Fruit fly (Drosophila melanogaster) whole organism, embryonic: ENCODE data around the gene Ppm1.

Experiments used
- Abd-B ChIP-seq: fragments of 200-800 bp; sonication (Bioruptor generic); optimal IDR thresholded peaks from 2 replicates; lab custom pipeline; 2018; ENCODE audit warnings: missing biosample characterization, mild to moderate bottlenecking, missing genetic modification characterization, moderate library complexity
- BtbVII ChIP-seq: fragments of 200-800 bp; sonication (Bioruptor generic); optimal IDR thresholded peaks from 3 replicates; lab custom pipeline; 2017; ENCODE audit warnings: missing biosample characterization, mild to moderate bottlenecking, missing genetic modification characterization
- CG11723 ChIP-seq: fragments of 200-800 bp; sonication (Bioruptor generic); optimal IDR thresholded peaks from 2 replicates; lab custom pipeline; 2017; ENCODE audit warnings: missing biosample characterization, mild to moderate bottlenecking, missing genetic modification characterization
- CG12104 ChIP-seq: fragments of 200-800 bp; sonication (Bioruptor generic); optimal IDR thresholded peaks from 3 replicates; lab custom pipeline; 2016; ENCODE audit warnings: missing biosample characterization, missing genetic modification characterization
- CG12236 ChIP-seq: fragments of 200-800 bp; sonication (Bioruptor generic); optimal IDR thresholded peaks from 2 replicates; lab custom pipeline; 2016; ENCODE audit warnings: missing biosample characterization, missing genetic modification characterization
- CG12299 ChIP-seq: fragments of 200-800 bp; sonication (Bioruptor generic); optimal IDR thresholded peaks from 2 replicates; lab custom pipeline; 2018; ENCODE audit warnings: missing biosample characterization, mild to moderate bottlenecking, missing genetic modification characterization
- CG14860 ChIP-seq: fragments of 200-800 bp; sonication (Bioruptor generic); IDR thresholded peaks from 3 replicates; pipeline ENCODE4 v1.3.6; 2022; ENCODE audit warnings: missing biosample characterization, missing genetic modification characterization; ENCODE audit not compliant: partially characterized antibody
- CG15269 ChIP-seq: fragments of 200-800 bp; sonication (Bioruptor generic); optimal IDR thresholded peaks from 2 replicates; lab custom pipeline; 2018; ENCODE audit warnings: missing biosample characterization, mild to moderate bottlenecking, missing genetic modification characterization, moderate library complexity
- CG15696 ChIP-seq: fragments of 200-800 bp; sonication (Bioruptor generic); optimal IDR thresholded peaks from 2 replicates; lab custom pipeline; 2019; ENCODE audit warnings: missing biosample characterization, mild to moderate bottlenecking, missing genetic modification characterization, moderate library complexity
- CG17328 ChIP-seq: fragments of 200-800 bp; sonication (Bioruptor generic); IDR thresholded peaks from 2 replicates; pipeline ENCODE4 v1.3.6; 2022; ENCODE audit warnings: missing biosample characterization, missing genetic modification characterization
- CG18476 ChIP-seq: fragments of 200-800 bp; sonication (Bioruptor generic); optimal IDR thresholded peaks from 2 replicates; lab custom pipeline; 2016; ENCODE audit warnings: missing biosample characterization, mild to moderate bottlenecking, missing genetic modification characterization
- CG2116 ChIP-seq: fragments of 200-800 bp; sonication (Bioruptor generic); optimal IDR thresholded peaks from 3 replicates; lab custom pipeline; 2018; ENCODE audit warnings: missing biosample characterization, mild to moderate bottlenecking, missing genetic modification characterization
- CG2678 ChIP-seq: fragments of 200-800 bp; sonication (Bioruptor generic); optimal IDR thresholded peaks from 3 replicates; lab custom pipeline; 2019; ENCODE audit warnings: missing biosample characterization, mild to moderate bottlenecking, missing genetic modification characterization, moderate library complexity
- CG30403 ChIP-seq: fragments of 200-800 bp; sonication (Bioruptor generic); optimal IDR thresholded peaks from 3 replicates; lab custom pipeline; 2016; ENCODE audit warnings: missing biosample characterization, missing genetic modification characterization
- CG31224 ChIP-seq: fragments of 200-800 bp; sonication (Bioruptor generic); IDR thresholded peaks from 2 replicates; pipeline ENCODE4 v1.3.6; 2022; ENCODE audit warnings: missing biosample characterization, missing genetic modification characterization
- CG34376 ChIP-seq: fragments of 200-800 bp; sonication (Bioruptor generic); optimal IDR thresholded peaks from 2 replicates; lab custom pipeline; 2018; ENCODE audit warnings: missing biosample characterization, mild to moderate bottlenecking, missing genetic modification characterization
- CHES-1-like ChIP-seq: fragments of 200-800 bp; sonication (Bioruptor generic); optimal IDR thresholded peaks from 2 replicates; lab custom pipeline; 2016; ENCODE audit warnings: missing biosample characterization, missing genetic modification characterization
- Deaf1 ChIP-seq: fragments of 200-800 bp; optimal IDR thresholded peaks from 3 replicates; lab custom pipeline; 2019; ENCODE audit warnings: missing biosample characterization, mild to moderate bottlenecking, missing genetic modification characterization, moderate library complexity
- Dek ChIP-seq: fragments of 200-800 bp; sonication (Bioruptor generic); optimal IDR thresholded peaks from 3 replicates; lab custom pipeline; 2019; ENCODE audit warnings: missing biosample characterization, mild to moderate bottlenecking, missing genetic modification characterization, moderate library complexity
- HLH3B ChIP-seq: fragments of 200-800 bp; sonication (Bioruptor generic); IDR thresholded peaks from 2 replicates; pipeline ENCODE4 v1.3.6; 2022; ENCODE audit warnings: missing biosample characterization, missing genetic modification characterization
- HmgD ChIP-seq: fragments of 200-800 bp; sonication (Bioruptor generic); optimal IDR thresholded peaks from 3 replicates; lab custom pipeline; 2016; ENCODE audit warnings: missing biosample characterization, missing genetic modification characterization
- Hr39 ChIP-seq: fragments of >200 bp; optimal IDR thresholded peaks from 2 replicates; lab custom pipeline; 2017
- Jarid2 ChIP-seq: fragments of 200-800 bp; sonication (Bioruptor generic); optimal IDR thresholded peaks from 3 replicates; lab custom pipeline; 2017; ENCODE audit warnings: mild to moderate bottlenecking, missing biosample characterization, missing genetic modification reagents, missing genetic modification characterization
- Lim3 ChIP-seq: fragments of 200-800 bp; sonication (Bioruptor generic); IDR thresholded peaks from 2 replicates; pipeline ENCODE4 v1.3.6; 2022; ENCODE audit warnings: missing biosample characterization, missing genetic modification characterization
- MESR4 ChIP-seq: fragments of 200-800 bp; sonication (Bioruptor generic); optimal IDR thresholded peaks from 2 replicates; lab custom pipeline; 2018; ENCODE audit warnings: missing biosample characterization, mild to moderate bottlenecking, missing genetic modification characterization, moderate library complexity
- Oaz ChIP-seq: fragments of 200-800 bp; sonication (Bioruptor generic); IDR thresholded peaks from 2 replicates; pipeline ENCODE4 v1.3.6; 2022; ENCODE audit warnings: missing biosample characterization, missing genetic modification characterization
- Pdp1 ChIP-seq, 2 experiments: fragments of 200-800 bp; sonication (Bioruptor generic); optimal IDR thresholded peaks; 3 replicates each; lab custom pipeline; 2016; ENCODE audit warnings: missing biosample characterization in 2 of 2, missing genetic modification characterization in 2 of 2, mild to moderate bottlenecking in 1 of 2, moderate library complexity in 1 of 2
- Poxn ChIP-seq: fragments of 200-800 bp; sonication (Bioruptor generic); IDR thresholded peaks from 2 replicates; pipeline ENCODE4 v1.3.6; 2022; ENCODE audit warnings: missing biosample characterization, missing genetic modification characterization
- Ravus ChIP-seq: fragments of 200-800 bp; sonication (Bioruptor generic); IDR thresholded peaks from 2 replicates; pipeline ENCODE4 v1.3.6; 2022; ENCODE audit warnings: missing biosample characterization, missing genetic modification characterization
- Ssrp ChIP-seq: fragments of 200-800 bp; sonication (Bioruptor generic); optimal IDR thresholded peaks from 2 replicates; lab custom pipeline; 2018; ENCODE audit warnings: missing biosample characterization, mild to moderate bottlenecking, missing genetic modification characterization, moderate library complexity
- TFAM ChIP-seq: fragments of 200-800 bp; sonication (Bioruptor generic); optimal IDR thresholded peaks from 2 replicates; lab custom pipeline; 2017; ENCODE audit warnings: missing biosample characterization, missing genetic modification characterization, inconsistent platforms
- bbx ChIP-seq: fragments of 200-800 bp; sonication (Bioruptor generic); IDR thresholded peaks from 2 replicates; pipeline ENCODE4 v1.3.6; 2022; ENCODE audit warnings: missing biosample characterization, missing genetic modification characterization; ENCODE audit not compliant: partially characterized antibody
- dimm ChIP-seq: fragments of 200-800 bp; sonication (Bioruptor generic); IDR thresholded peaks from 2 replicates; pipeline ENCODE4 v1.3.6; 2022; ENCODE audit warnings: missing biosample characterization, missing genetic modification characterization
- dmrt11E ChIP-seq: fragments of 200-800 bp; sonication (Bioruptor generic); optimal IDR thresholded peaks from 3 replicates; lab custom pipeline; 2018; ENCODE audit warnings: missing biosample characterization, mild to moderate bottlenecking, missing genetic modification characterization, moderate library complexity
- gcm2 ChIP-seq: fragments of 200-800 bp; sonication (Bioruptor generic); optimal IDR thresholded peaks from 2 replicates; lab custom pipeline; 2016; ENCODE audit warnings: missing biosample characterization, missing genetic modification characterization
- gsb-n ChIP-seq: fragments of 200-800 bp; sonication (Bioruptor generic); optimal IDR thresholded peaks from 3 replicates; lab custom pipeline; 2018; ENCODE audit warnings: missing biosample characterization, mild to moderate bottlenecking, missing genetic modification characterization
- ham ChIP-seq: fragments of 200-800 bp; sonication (Bioruptor generic); IDR thresholded peaks from 2 replicates; pipeline ENCODE4 v1.3.6; 2022; ENCODE audit warnings: missing biosample characterization, missing genetic modification characterization
- lbe ChIP-seq: fragments of 200-800 bp; sonication (Bioruptor generic); optimal IDR thresholded peaks from 2 replicates; lab custom pipeline; 2016; ENCODE audit warnings: missing biosample characterization, mild to moderate bottlenecking, missing genetic modification characterization
- nom ChIP-seq: fragments of 200-800 bp; sonication (Bioruptor generic); optimal IDR thresholded peaks from 2 replicates; lab custom pipeline; 2017; ENCODE audit warnings: missing biosample characterization, missing genetic modification characterization, mild to moderate bottlenecking, moderate library complexity, missing genetic modification reagents
- pho ChIP-seq: fragments of 200-800 bp; sonication (Bioruptor generic); optimal IDR thresholded peaks from 2 replicates; lab custom pipeline; 2016; ENCODE audit warnings: missing biosample characterization, missing genetic modification characterization
- pnt ChIP-seq: fragments of 200-800 bp; sonication (Bioruptor generic); optimal IDR thresholded peaks from 3 replicates; lab custom pipeline; 2016; ENCODE audit warnings: missing biosample characterization, missing genetic modification characterization
- repo ChIP-seq: fragments of 200-800 bp; sonication (Bioruptor generic); optimal IDR thresholded peaks from 2 replicates; lab custom pipeline; 2016; ENCODE audit warnings: missing biosample characterization, missing genetic modification characterization
- salm ChIP-seq: fragments of 200-800 bp; sonication (Bioruptor generic); optimal IDR thresholded peaks from 2 replicates; lab custom pipeline; 2018; ENCODE audit warnings: missing biosample characterization, mild to moderate bottlenecking, missing genetic modification characterization
- sens-2 ChIP-seq: fragments of 200-800 bp; sonication (Bioruptor generic); IDR thresholded peaks from 2 replicates; pipeline ENCODE4 v1.3.6; 2022; ENCODE audit warnings: missing biosample characterization, missing genetic modification characterization
- sim ChIP-seq: fragments of 200-800 bp; sonication (Bioruptor generic); IDR thresholded peaks from 2 replicates; pipeline ENCODE4 v1.3.6; 2022; ENCODE audit warnings: missing biosample characterization, missing genetic modification characterization
- ssp ChIP-seq: fragments of 200-800 bp; sonication (Bioruptor generic); IDR thresholded peaks from 2 replicates; pipeline ENCODE4 v1.3.6; 2022; ENCODE audit warnings: missing biosample characterization, missing genetic modification characterization
- stc ChIP-seq: fragments of 200-800 bp; sonication (Bioruptor generic); IDR thresholded peaks from 2 replicates; pipeline ENCODE4 v1.3.6; 2022; ENCODE audit warnings: missing biosample characterization, missing genetic modification characterization
- tna ChIP-seq: fragments of 200-800 bp; sonication (Bioruptor generic); IDR thresholded peaks from 2 replicates; pipeline ENCODE4 v1.3.6; 2022; ENCODE audit warnings: missing biosample characterization, missing genetic modification characterization; ENCODE audit not compliant: partially characterized antibody

Ppm1 gene

dm6 chr3L:589290-590281 is 8.4 kb downstream of the Ppm1 start (continued):
- no peak for TF ChIP-seq tna (GFP tag; lab: Robert Waterston, UW)
- peak; percentile 59 for TF ChIP-seq Jarid2
- peak; percentile 79 for TF ChIP-seq CG12236 (GFP tag; lab: Kevin White, UChicago)
- peak; percentile 84 for TF ChIP-seq Ssrp (tag; lab: Kevin White, UChicago)
- peak; percentile 87 for TF ChIP-seq sens-2 (GFP tag; lab: Robert Waterston, UW)
- TF ChIP-seq CG14860 (GFP tag; lab: Robert Waterston, UW), result no peak
- TF ChIP-seq BtbVII (GFP tag; lab: Kevin White, UChicago), result peak; percentile 83
- TF ChIP-seq CG18476 (GFP tag; lab: Kevin White, UChicago), result peak; percentile 81
- TF ChIP-seq nom (GFP tag; lab: Kevin White, UChicago), result peak; percentile 84
- TF ChIP-seq repo (GFP tag; lab: Kevin White, UChicago), result peak; percentile 91
- peak; percentile 94 for TF ChIP-seq CG15696
- peak; percentile 92 for TF ChIP-seq pnt
- peak; percentile 23; the same call in 1 of the 2 replicates for TF ChIP-seq Lim3
- TF ChIP-seq gsb-n (tag; lab: Kevin White, UChicago), result peak; percentile 82
- peak; percentile 86 for TF ChIP-seq CG31224 (GFP tag; lab: Robert Waterston, UW)
- TF ChIP-seq CG12299 (tag; lab: Kevin White, UChicago), result peak; percentile 71
- peak; percentile 78 for TF ChIP-seq stc (GFP tag; lab: Robert Waterston, UW)
- TF ChIP-seq Ravus (GFP tag; lab: Robert Waterston, UW), result peak; percentile 65
- peak; percentile 71 for TF ChIP-seq CG34376 (GFP tag; lab: Kevin White, UChicago)
- TF ChIP-seq CG17328, result peak; percentile 93
- TF ChIP-seq Abd-B (GFP tag; lab: Kevin White, UChicago), result peak; percentile 72
- 0 out of 2 replicates have a peak, but pooled peaks have one; percentile 9 for TF ChIP-seq bbx (GFP tag; lab: Robert Waterston, UW)
- peak; percentile 61; the same call in 1 of the 2 replicates for TF ChIP-seq dimm (GFP tag; lab: Robert Waterston, UW)
- peak; percentile 94 for TF ChIP-seq HLH3B
- peak; percentile 90 for TF ChIP-seq CG30403 (GFP tag; lab: Kevin White, UChicago)
- peak; percentile 83 for TF ChIP-seq sim (GFP tag; lab: Robert Waterston, UW)
- peak; percentile 75 for TF ChIP-seq ssp (GFP tag; lab: Robert Waterston, UW)
- TF ChIP-seq CG12104, result peak; percentile 65
- peak; percentile 87 to 92 for TF ChIP-seq Pdp1 (GFP tag; optimal IDR thresholded peaks at IDR 0.05; lab: Kevin White, UChicago)
- TF ChIP-seq Hr39 (lab: Kevin White, UChicago), result no peak
- TF ChIP-seq lbe (GFP tag; lab: Kevin White, UChicago), result no peak
- peak; percentile 75 for TF ChIP-seq Oaz (GFP tag; lab: Robert Waterston, UW)
- TF ChIP-seq HmgD, result peak; percentile 87
- TF ChIP-seq Dek (tag; lab: Kevin White, UChicago), result peak; percentile 88
- peak; percentile 75 for TF ChIP-seq Poxn
- TF ChIP-seq CG11723, result peak; percentile 85
- peak; percentile 91 for TF ChIP-seq dmrt11E (tag; lab: Kevin White, UChicago)
- peak; percentile 17 for TF ChIP-seq TFAM (GFP tag; lab: Kevin White, UChicago)
- peak; percentile 82 for TF ChIP-seq salm
- peak; percentile 93 for TF ChIP-seq CHES-1-like (GFP tag; lab: Kevin White, UChicago)
- TF ChIP-seq pho (GFP tag; lab: Kevin White, UChicago), result peak; percentile 87
- TF ChIP-seq Deaf1, result peak; percentile 90
- peak; percentile 91 for TF ChIP-seq CG2678 (tag; lab: Kevin White, UChicago)
- peak; percentile 63 for TF ChIP-seq gcm2 (GFP tag; lab: Kevin White, UChicago)
- TF ChIP-seq ham (GFP tag; lab: Robert Waterston, UW), result peak; percentile 76; the same call in 1 of the 2 replicates
- TF ChIP-seq CG15269 (tag; lab: Kevin White, UChicago), result peak; percentile 88
- TF ChIP-seq CG2116 (GFP tag; lab: Kevin White, UChicago), result peak; percentile 40
- TF ChIP-seq MESR4 (GFP tag; lab: Kevin White, UChicago), result peak; percentile 26
